Fruit fly (Drosophila melanogaster): Measurements from ENCODE around the gene CG9458.

- TF ChIP-seq fd59A (GFP tag; optimal IDR thresholded peaks at IDR 0.05) (no peak), CG7368 (GFP tag; optimal IDR thresholded peaks at IDR 0.05) (no peak), Ets21C (GFP tag; optimal IDR thresholded peaks at IDR 0.05) (no peak), CG1621 (tag; optimal IDR thresholded peaks at IDR 0.05) (no peak), CG11294 (GFP tag; IDR thresholded peaks at IDR 0.05) (no peak)
Observed at dm6 chr3R:9857785-9858184, 38.1 kb upstream of the CG9458 start.
